Worm (Caenorhabditis elegans) whole organism, early embryonic: ENCODE measurements around the gene rps-28.
A peak's percentile ranks its signal among the peaks of the same experiment; 100 is the strongest.
"Not testable (repeated sequence)": the region's sequence is repeated elsewhere in the genome, so short reads cannot be mapped to it uniquely, and the experiment has no call there.

Experiments
- B0310.2 ChIP-seq: sonication (generic microtip); optimal IDR thresholded peaks from 2 replicates; lab custom pipeline; 2016; ENCODE audit warnings: mild to moderate bottlenecking, missing genetic modification characterization, missing compliant biosample characterization
- F13C5.2 ChIP-seq: sonication (generic microtip); optimal IDR thresholded peaks from 2 replicates; lab custom pipeline; 2017; ENCODE audit warnings: mild to moderate bottlenecking, missing genetic modification characterization, inconsistent platforms, missing compliant biosample characterization
- aly-1 ChIP-seq: sonication (generic microtip); optimal IDR thresholded peaks from 2 replicates; lab custom pipeline; 2016; ENCODE audit warnings: missing genetic modification characterization, missing compliant biosample characterization
- ama-1 ChIP-seq: fragments of 150-350 bp; optimal IDR thresholded peaks from 2 replicates; lab custom pipeline; 2014
- ceh-13 ChIP-seq: fragments of 200-800 bp; sonication (Bioruptor generic); optimal IDR thresholded peaks from 2 replicates; lab custom pipeline; 2018; ENCODE audit warnings: mild to moderate bottlenecking, missing genetic modification characterization, missing compliant biosample characterization
- ceh-36 ChIP-seq: sonication (generic microtip); optimal IDR thresholded peaks from 2 replicates; lab custom pipeline; 2016; ENCODE audit warnings: missing genetic modification characterization, inconsistent platforms, missing compliant biosample characterization
- ets-7 ChIP-seq: sonication (generic microtip); optimal IDR thresholded peaks from 2 replicates; lab custom pipeline; 2016; ENCODE audit warnings: missing genotype, missing genetic modification characterization, missing compliant biosample characterization
- flt-1 ChIP-seq: fragments of 200-800 bp; sonication (Bioruptor generic); IDR thresholded peaks from 2 replicates; pipeline ENCODE4 v1.3.6; 2022; ENCODE audit warnings: missing genetic modification characterization, missing compliant biosample characterization
- hmbx-1 ChIP-seq: sonication (generic microtip); optimal IDR thresholded peaks from 2 replicates; lab custom pipeline; 2016; ENCODE audit warnings: mild to moderate bottlenecking, missing genetic modification characterization, missing compliant biosample characterization
- hmg-4 ChIP-seq: fragments of 200-800 bp; sonication (Bioruptor generic); optimal IDR thresholded peaks from 2 replicates; lab custom pipeline; 2018; ENCODE audit warnings: mild to moderate bottlenecking, missing genetic modification characterization, missing compliant biosample characterization
- hnd-1 ChIP-seq: sonication (generic microtip); optimal IDR thresholded peaks from 2 replicates; lab custom pipeline; 2016; ENCODE audit warnings: missing genetic modification characterization, missing compliant biosample characterization
- pes-1 ChIP-seq: fragments of 200-800 bp; sonication (Bioruptor generic); IDR thresholded peaks from 2 replicates; pipeline ENCODE4 v1.3.6; 2022; ENCODE audit warnings: missing genetic modification reagents, missing genetic modification characterization, missing compliant biosample characterization
- scrt-1 ChIP-seq: fragments of 200-800 bp; sonication (Bioruptor generic); IDR thresholded peaks from 2 replicates; pipeline ENCODE4 v1.3.6; 2022; ENCODE audit warnings: missing genetic modification characterization, missing compliant biosample characterization
- sea-1 ChIP-seq: fragments of 200-800 bp; sonication (Bioruptor generic); conservative IDR thresholded peaks from 2 replicates; pipeline ENCODE4 v1.3.6; 2022; ENCODE audit warnings: missing genetic modification characterization, missing compliant biosample characterization
- tbx-11 ChIP-seq: fragments of 200-800 bp; sonication (Bioruptor generic); IDR thresholded peaks from 2 replicates; pipeline ENCODE4 v1.3.6; 2022; ENCODE audit warnings: missing genetic modification characterization, missing compliant biosample characterization
- tbx-37 ChIP-seq: fragments of 200-800 bp; sonication (Bioruptor generic); conservative IDR thresholded peaks from 2 replicates; pipeline ENCODE4 v1.3.6; 2022; ENCODE audit warnings: missing genetic modification reagents, missing genetic modification characterization, missing compliant biosample characterization
- tra-4 ChIP-seq: sonication (generic microtip); optimal IDR thresholded peaks from 2 replicates; lab custom pipeline; 2017; ENCODE audit warnings: missing genetic modification characterization, missing compliant biosample characterization

Gene rps-28

ce11 chrIV:1626342-1626855, 33.1 kb upstream of the rps-28 start, which contains the start of gene nhr-146:
TSS of gene nhr-146 (plus strand) at chrIV:1626805.
- no peak for TF ChIP-seq ceh-13 (GFP tag; lab: Kevin White, UChicago)

ce11 chrIV:1628281-1628680, 31.2 kb upstream of the rps-28 start:
- no peak for TF ChIP-seq F13C5.2 (tag; lab: Kevin White, UChicago)
- TF ChIP-seq ceh-36 (tag; lab: Kevin White, UChicago), result peak; percentile 61
- TF ChIP-seq sea-1 (GFP tag; lab: Robert Waterston, UW), result no peak
- TF ChIP-seq hnd-1 (tag; lab: Kevin White, UChicago), result no peak
- TF ChIP-seq flt-1 (GFP tag; lab: Robert Waterston, UW), result no peak

- no peak for TF ChIP-seq F13C5.2 (tag; lab: Kevin White, UChicago)
- TF ChIP-seq aly-1 (tag; lab: Kevin White, UChicago), result no peak
- TF ChIP-seq hmbx-1 (tag; lab: Kevin White, UChicago), result no peak
- no peak for TF ChIP-seq flt-1 (GFP tag; lab: Robert Waterston, UW)
- TF ChIP-seq tbx-11 (GFP tag; lab: Robert Waterston, UW), result no peak
- TF ChIP-seq sea-1 (GFP tag; lab: Robert Waterston, UW), result no peak
- TF ChIP-seq ceh-13 (GFP tag; lab: Kevin White, UChicago), result no peak
- no peak for TF ChIP-seq ets-7 (tag; lab: Kevin White, UChicago)
- no peak for TF ChIP-seq pes-1
Measured at ce11 chrIV:1628730-1629129, 30.8 kb upstream of the rps-28 start.

ce11 chrIV:1631651-1632050, 27.8 kb upstream of the rps-28 start, which contains the start of gene cpg-24:
TSS of gene cpg-24 (plus strand) at chrIV:1631951.
- TF ChIP-seq B0310.2 (tag; lab: Kevin White, UChicago), result no peak
- TF ChIP-seq hmbx-1 (tag; lab: Kevin White, UChicago), result no peak
- TF ChIP-seq hmg-4, result no peak
- TF ChIP-seq tra-4 (tag; lab: Kevin White, UChicago), result no peak

- TF ChIP-seq ets-7 (tag; lab: Kevin White, UChicago) (no peak), ceh-36 (tag; lab: Kevin White, UChicago) (peak; percentile 78)
Measured at ce11 chrIV:1632593-1632992, 26.9 kb upstream of the rps-28 start.

- TF ChIP-seq ceh-13 (GFP tag; lab: Kevin White, UChicago) (no peak), ceh-36 (tag; lab: Kevin White, UChicago) (no peak), flt-1 (GFP tag; lab: Robert Waterston, UW) (no peak), ama-1 (lab: Kevin White, UChicago) (no peak), hmbx-1 (tag; lab: Kevin White, UChicago) (no peak), hmg-4 (no peak), aly-1 (tag; lab: Kevin White, UChicago) (no peak), ets-7 (tag; lab: Kevin White, UChicago) (no peak), hnd-1 (tag; lab: Kevin White, UChicago) (no peak), sea-1 (GFP tag; lab: Robert Waterston, UW) (no peak), F13C5.2 (tag; lab: Kevin White, UChicago) (no peak), tra-4 (tag; lab: Kevin White, UChicago) (no peak), tbx-37 (GFP tag; lab: Robert Waterston, UW) (no peak), pes-1 (no peak), tbx-11 (GFP tag; lab: Robert Waterston, UW) (no peak)
Measured at ce11 chrIV:1633445-1633844, 26.0 kb upstream of the rps-28 start, which contains the start of gene Y41D4B.6. TSS of gene Y41D4B.6 (plus strand) at chrIV:1633745.

ce11 chrIV:1637333-1637732, 22.2 kb upstream of the rps-28 start:
- TF ChIP-seq ets-7 (tag; lab: Kevin White, UChicago), result no peak
- TF ChIP-seq tbx-37 (GFP tag; lab: Robert Waterston, UW), result no peak
- no peak for TF ChIP-seq hmbx-1 (tag; lab: Kevin White, UChicago)
- no peak for TF ChIP-seq pes-1
- no peak for TF ChIP-seq flt-1 (GFP tag; lab: Robert Waterston, UW)
- no peak for TF ChIP-seq tra-4 (tag; lab: Kevin White, UChicago)
- TF ChIP-seq tbx-11 (GFP tag; lab: Robert Waterston, UW), result no peak

- not testable (repeated sequence) for TF ChIP-seq hmbx-1, tra-4, ets-7 (tag; lab: Kevin White, UChicago)
Measured at ce11 chrIV:1645198-1645597, 14.3 kb upstream of the rps-28 start, which contains the start of gene nhr-274. TSS of gene nhr-274 (minus strand) at chrIV:1645298.

ce11 chrIV:1649349-1649748, 10.1 kb upstream of the rps-28 start:
- TF ChIP-seq scrt-1, result no peak
- TF ChIP-seq flt-1 (GFP tag; lab: Robert Waterston, UW), result no peak
- TF ChIP-seq hnd-1 (tag; lab: Kevin White, UChicago), result no peak
- TF ChIP-seq ceh-13 (GFP tag; lab: Kevin White, UChicago), result no peak
- no peak for TF ChIP-seq tbx-37 (GFP tag; lab: Robert Waterston, UW)
- no peak for TF ChIP-seq pes-1
- TF ChIP-seq hmbx-1 (tag; lab: Kevin White, UChicago), result no peak
- TF ChIP-seq tbx-11 (GFP tag; lab: Robert Waterston, UW), result no peak
- no peak for TF ChIP-seq ets-7 (tag; lab: Kevin White, UChicago)
- no peak for TF ChIP-seq ceh-36 (tag; lab: Kevin White, UChicago)
- no peak for TF ChIP-seq sea-1 (GFP tag; lab: Robert Waterston, UW)
- TF ChIP-seq B0310.2 (tag; lab: Kevin White, UChicago), result no peak
- no peak for TF ChIP-seq aly-1 (tag; lab: Kevin White, UChicago)
- TF ChIP-seq tra-4 (tag; lab: Kevin White, UChicago), result no peak
- no peak for TF ChIP-seq ama-1 (lab: Kevin White, UChicago)
